Worm (Caenorhabditis elegans) whole organism, L3 larva: ENCODE data around the gene Y105C5A.1272.
"Not testable (repeated sequence)": the region's sequence is repeated elsewhere in the genome, so short reads cannot be mapped to it uniquely, and the experiment has no call there.

Experiments
- ZK546.5 ChIP-seq: sonication (generic microtip); optimal IDR thresholded peaks from 2 replicates; lab custom pipeline; 2017; ENCODE audit warnings: missing biosample characterization, missing genetic modification characterization
- ama-1 ChIP-seq: fragments of 150-350 bp; optimal IDR thresholded peaks from 2 replicates; lab custom pipeline; 2018
- ceh-9 ChIP-seq: sonication (generic microtip); optimal IDR thresholded peaks from 2 replicates; lab custom pipeline; 2018; ENCODE audit warnings: missing biosample characterization, missing genetic modification characterization
- elt-2 ChIP-seq: sonication (generic microtip); optimal IDR thresholded peaks from 2 replicates; lab custom pipeline; 2016; ENCODE audit warnings: missing genetic modification reagents, mild to moderate bottlenecking, missing genetic modification characterization, missing compliant biosample characterization
- nhr-76 ChIP-seq: fragments of 150-350 bp; sonication (generic microtip); optimal IDR thresholded peaks from 5 replicates; lab custom pipeline; 2014; ENCODE audit warnings: missing biosample characterization, missing genetic modification characterization
- nhr-77 ChIP-seq: fragments of 150-350 bp; optimal IDR thresholded peaks from 2 replicates; lab custom pipeline; 2014; ENCODE audit warnings: missing biosample characterization, missing genetic modification characterization
- pha-4 ChIP-seq: fragments of 150-350 bp; optimal IDR thresholded peaks from 2 replicates; lab custom pipeline; 2014; ENCODE audit warnings: missing biosample characterization, missing genetic modification reagents, missing genetic modification characterization
- snpc-4 ChIP-seq: fragments of 150-350 bp; optimal IDR thresholded peaks from 2 replicates; lab custom pipeline; 2014; ENCODE audit warnings: missing biosample characterization, missing genetic modification characterization
- zag-1 ChIP-seq: fragments of 150-350 bp; optimal IDR thresholded peaks from 2 replicates; lab custom pipeline; 2014; ENCODE audit warnings: missing biosample characterization, missing genetic modification characterization
- ztf-11 ChIP-seq: fragments of 150-350 bp; optimal IDR thresholded peaks from 2 replicates; lab custom pipeline; 2014; ENCODE audit warnings: missing biosample characterization, missing genetic modification characterization

DNA sequence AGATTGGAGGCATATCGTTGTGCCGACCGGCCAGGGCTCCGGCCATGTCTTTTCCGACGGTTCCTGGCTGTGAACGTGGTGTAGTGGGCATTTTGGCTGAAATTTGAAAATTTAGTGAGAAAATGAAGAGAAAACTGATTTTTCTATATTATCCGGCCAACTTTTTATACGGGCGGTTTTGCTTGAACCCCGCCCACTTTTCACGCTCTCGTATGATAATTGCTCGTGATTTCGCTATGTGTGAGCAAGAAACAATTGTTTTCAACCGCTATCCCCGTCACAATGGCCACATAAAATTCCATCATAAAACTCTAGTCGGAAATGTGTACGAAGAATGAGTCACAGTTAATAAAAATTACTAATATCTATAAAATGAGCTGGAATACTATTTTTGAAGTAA, 5.1 kb upstream of the Y105C5A.1272 start, which contains the start of gene Y105C5A.12:
- TF ChIP-seq pha-4 (tag; lab: Kevin White, UChicago); ceh-9 (tag; lab: Kevin White, UChicago); elt-2 (tag; lab: Kevin White, UChicago); zag-1 (tag; lab: Kevin White, UChicago); nhr-76 (tag; lab: Kevin White, UChicago); ama-1 (lab: Kevin White, UChicago); ztf-11 (tag; lab: Kevin White, UChicago); nhr-77 (tag; lab: Kevin White, UChicago); snpc-4 (tag; lab: Kevin White, UChicago); ZK546.5: not testable (repeated sequence)
